Fruit fly (Drosophila melanogaster): ENCODE data around the gene CG11381.
A peak's percentile ranks its signal among the peaks of the same experiment; 100 is the strongest.

Gene CG11381

dm6 chrX:1203477-1203876, at the start of gene CG11381:
Gene CG11381, plus strand, starts transcription at chrX:1203777.
- TF ChIP-seq CG17801 (GFP tag; optimal IDR thresholded peaks at IDR 0.05; ENCODE audit: partially characterized antibody) = no peak

DNA sequence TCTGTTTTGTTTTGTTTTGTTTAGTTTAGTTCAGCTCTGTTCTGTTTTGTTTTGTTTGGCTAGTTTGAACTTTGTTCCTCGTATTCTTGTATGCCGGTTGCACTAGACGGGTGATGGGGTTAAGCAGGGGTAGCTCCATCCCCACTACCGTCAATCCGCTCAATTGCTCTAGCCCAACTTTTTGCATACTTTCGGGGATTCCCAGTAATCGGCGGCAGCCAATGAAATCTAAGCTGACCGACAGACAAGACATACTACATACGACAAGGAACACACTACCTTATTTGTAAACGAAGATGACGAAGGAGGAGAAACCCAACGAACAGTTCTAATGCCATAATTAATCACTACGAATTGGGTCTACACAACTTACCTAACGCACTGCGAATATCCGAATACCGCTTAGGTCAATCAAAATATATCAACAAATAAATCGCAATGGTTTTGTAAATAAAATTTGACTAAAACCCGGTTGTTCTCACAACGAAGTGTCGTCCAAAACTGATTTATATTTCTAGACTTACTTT, 41.6 kb upstream of the CG11381 start, which contains the start of gene eIF4E7:
eIF4E7 (minus strand) TSS at position 477 of the 527 bp plus-strand sequence.
- no peak for TF ChIP-seq CG17801 (GFP tag; optimal IDR thresholded peaks at IDR 0.05; ENCODE audit: partially characterized antibody)

- TF ChIP-seq CG17801 (GFP tag; optimal IDR thresholded peaks at IDR 0.05; ENCODE audit: partially characterized antibody) = no peak
Observed at dm6 chrX:1170117-1170878, 33.3 kb upstream of the CG11381 start, which contains the start of gene CG11378. Gene CG11378, plus strand, starts transcription at chrX:1170828.

DNA sequence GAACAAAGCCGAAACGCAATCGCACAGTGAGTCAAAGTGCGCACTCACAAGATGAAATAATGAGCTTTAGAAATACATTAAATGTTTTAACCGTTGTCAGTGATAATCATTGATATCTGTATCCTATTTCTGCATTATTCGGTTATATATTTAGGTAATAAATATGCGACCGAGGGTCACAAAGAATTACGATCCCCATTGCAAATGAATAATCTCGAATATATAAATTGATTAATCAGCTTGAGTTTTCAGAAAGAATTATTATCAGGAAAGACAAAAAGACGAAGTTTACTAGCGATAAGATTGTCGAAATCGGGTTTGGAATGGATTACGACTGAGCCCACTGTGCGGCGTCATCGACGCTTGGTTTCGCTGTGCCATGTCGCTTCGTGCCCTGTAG, 32.6 kb upstream of the CG11381 start:
- TF ChIP-seq CG17801 (GFP tag; optimal IDR thresholded peaks at IDR 0.05; ENCODE audit: partially characterized antibody) = peak; percentile 89

- TF ChIP-seq CG17801 (GFP tag; optimal IDR thresholded peaks at IDR 0.05; ENCODE audit: partially characterized antibody) = no peak
Observed at dm6 chrX:1172756-1173422, 30.7 kb upstream of the CG11381 start.

dm6 chrX:1173564-1173963, 30.0 kb upstream of the CG11381 start:
- no peak for TF ChIP-seq CG17801 (GFP tag; optimal IDR thresholded peaks at IDR 0.05; ENCODE audit: partially characterized antibody)

DNA sequence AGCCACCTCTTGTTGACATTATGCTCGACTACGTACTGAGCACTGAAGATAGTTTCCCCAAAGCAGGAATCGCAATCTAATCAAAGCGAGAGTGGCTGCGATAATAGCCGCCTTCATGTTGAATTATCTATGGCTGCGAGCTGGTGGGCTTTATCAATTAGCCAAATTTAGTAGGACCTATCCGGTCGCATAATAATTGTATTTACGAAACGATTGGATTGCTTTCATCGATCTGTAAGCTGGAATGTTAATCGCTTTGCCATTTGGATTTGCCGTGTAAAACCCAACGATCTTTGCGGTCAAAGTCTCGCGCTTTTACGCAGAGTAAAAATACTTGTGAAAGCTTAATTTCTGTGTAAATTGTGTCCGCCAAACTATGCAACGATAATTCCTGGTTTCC, 27.6 kb upstream of the CG11381 start, which contains the start of gene CG11384:
CG11384 (minus strand) TSS at position 43 of the 400 bp plus-strand sequence.
- no peak for TF ChIP-seq CG17801 (GFP tag; optimal IDR thresholded peaks at IDR 0.05; ENCODE audit: partially characterized antibody)

dm6 chrX:1179865-1180264, 23.7 kb upstream of the CG11381 start, which contains the start of gene CG11379:
Gene CG11379, plus strand, starts transcription at chrX:1180165.
- no peak for TF ChIP-seq CG17801 (GFP tag; optimal IDR thresholded peaks at IDR 0.05; ENCODE audit: partially characterized antibody)

DNA sequence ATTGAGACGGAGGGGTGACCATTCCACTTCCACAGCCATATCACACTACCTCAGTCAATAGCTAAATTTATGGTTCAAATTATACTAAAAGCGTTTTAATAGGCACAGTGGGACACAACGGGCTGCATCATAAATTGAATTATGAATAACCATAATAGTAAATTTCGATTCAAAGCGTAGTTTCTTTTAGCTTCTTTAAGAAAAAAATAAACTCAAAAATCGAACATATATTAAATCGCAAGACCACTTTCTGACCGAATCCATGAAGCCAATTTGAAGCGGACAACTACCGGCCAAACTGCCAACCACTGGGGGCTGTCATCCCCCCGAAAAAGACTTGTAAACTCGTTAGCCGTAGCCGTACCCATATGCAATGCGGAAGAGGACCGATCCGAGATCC, 22.7 kb upstream of the CG11381 start:
- TF ChIP-seq CG17801 (GFP tag; optimal IDR thresholded peaks at IDR 0.05; ENCODE audit: partially characterized antibody) = no peak

- no peak for TF ChIP-seq CG17801 (GFP tag; optimal IDR thresholded peaks at IDR 0.05; ENCODE audit: partially characterized antibody)
Observed at dm6 chrX:1181320-1181719, 22.3 kb upstream of the CG11381 start, which contains the start of gene CG14627. Gene CG14627, plus strand, starts transcription at chrX:1181620.

DNA sequence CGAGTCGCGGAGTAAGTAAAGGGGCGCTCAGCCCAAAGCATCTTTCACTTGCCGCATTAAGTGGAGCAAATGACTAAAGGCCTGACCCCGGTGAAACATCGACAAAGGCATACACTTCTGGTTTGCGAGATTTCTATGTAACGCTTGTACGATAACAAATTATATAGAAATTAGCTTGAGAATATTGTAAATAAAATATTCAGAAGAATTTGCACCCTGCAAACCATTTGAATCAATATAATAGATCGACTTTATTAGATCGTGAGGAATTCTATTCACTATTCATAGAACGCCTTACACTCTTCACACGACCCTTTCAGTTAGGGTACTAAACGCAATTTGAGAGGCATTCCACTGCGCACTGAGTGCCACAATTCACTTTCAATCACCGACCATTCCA, 19.8 kb upstream of the CG11381 start:
- TF ChIP-seq CG17801 (GFP tag; optimal IDR thresholded peaks at IDR 0.05; ENCODE audit: partially characterized antibody) = no peak

DNA sequence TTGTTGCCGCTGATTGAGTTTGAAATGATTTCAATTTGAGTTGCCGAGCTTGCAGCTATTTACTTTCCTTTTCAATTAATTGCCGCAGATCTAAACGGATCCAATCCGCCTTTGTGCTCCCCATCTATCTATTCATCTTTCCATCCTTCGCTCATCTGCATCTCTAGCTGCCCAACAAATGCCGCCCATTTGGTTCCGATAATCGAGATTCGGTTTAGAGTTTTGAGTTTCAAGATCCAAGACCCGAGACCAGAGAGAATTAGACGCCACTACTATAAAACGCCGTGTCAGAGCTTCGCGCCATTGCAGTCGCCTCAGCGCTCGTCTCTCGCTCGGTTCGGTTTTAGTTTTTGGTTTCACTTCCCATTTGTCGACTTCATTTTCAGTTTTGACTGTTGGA, 19.1 kb upstream of the CG11381 start, which contains the start of gene CG14626:
CG14626 (plus strand) TSS at position 301 of the 400 bp plus-strand sequence.
- TF ChIP-seq CG17801 (GFP tag; optimal IDR thresholded peaks at IDR 0.05; ENCODE audit: partially characterized antibody) = no peak

DNA sequence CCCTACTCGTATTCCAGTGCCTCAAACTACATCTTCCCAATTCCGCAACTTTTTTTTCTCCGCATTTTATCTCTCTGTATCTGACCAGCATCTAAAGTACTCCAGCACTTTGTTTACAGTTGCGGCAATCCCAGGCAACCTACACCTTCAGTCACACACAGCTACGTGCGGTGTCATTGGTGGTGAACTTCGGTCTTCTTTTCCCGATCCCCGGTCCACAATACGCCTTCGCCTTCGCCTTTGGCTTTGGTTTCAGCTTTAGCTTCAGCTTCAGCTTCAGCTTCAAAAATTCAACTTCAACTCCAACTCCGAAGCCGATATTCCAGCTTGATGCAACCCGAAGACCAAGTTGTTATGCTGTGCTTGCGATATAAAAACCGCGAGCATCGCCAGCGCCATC, 12.6 kb upstream of the CG11381 start, which contains the start of gene CG11380:
CG11380 (plus strand) TSS at position 301 of the 400 bp plus-strand sequence.
- TF ChIP-seq CG17801 (GFP tag; optimal IDR thresholded peaks at IDR 0.05; ENCODE audit: partially characterized antibody) = no peak

- no peak for TF ChIP-seq CG17801 (GFP tag; optimal IDR thresholded peaks at IDR 0.05; ENCODE audit: partially characterized antibody)
Observed at dm6 chrX:1197862-1198261, 5.7 kb upstream of the CG11381 start.

- TF ChIP-seq CG17801 (GFP tag; optimal IDR thresholded peaks at IDR 0.05; ENCODE audit: partially characterized antibody) = no peak
Observed at dm6 chrX:1199246-1199645, 4.3 kb upstream of the CG11381 start, which contains the start of gene CG14625. Gene CG14625, plus strand, starts transcription at chrX:1199546.

Measured in ovary, adult (tissue).